Worm (Caenorhabditis elegans): ENCODE results near the gene slc-17.1.

slc-17.1 gene

DNA sequence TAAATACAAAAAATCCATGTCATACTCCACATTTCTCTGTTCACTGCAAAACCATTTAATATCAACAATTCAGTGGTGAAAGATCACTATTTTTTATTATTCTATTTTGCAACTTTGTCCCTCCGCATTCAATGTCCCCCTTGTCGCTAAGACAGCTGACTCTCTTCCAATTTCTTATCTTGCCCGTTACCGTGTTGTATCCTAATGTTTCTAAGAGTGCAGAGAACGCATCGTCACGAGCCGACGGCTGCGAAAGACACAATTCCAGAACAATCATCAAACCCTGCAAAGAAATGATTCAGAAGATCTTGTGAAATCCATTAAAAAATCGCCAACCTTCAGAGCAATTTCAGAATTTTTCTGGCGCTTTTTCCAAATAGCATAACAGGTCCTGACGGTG, 8.2 kb upstream of the slc-17.1 start (continued):
- TF ChIP-seq blmp-1 (tag; optimal IDR thresholded peaks at IDR 0.05; ENCODE audit: insufficient read depth) = no peak
- TF ChIP-seq nhr-25 (tag; optimal IDR thresholded peaks at IDR 0.05) = no peak
- no peak for TF ChIP-seq snpc-4 (tag; optimal IDR thresholded peaks at IDR 0.05)
- no peak for TF ChIP-seq nhr-6 (tag; optimal IDR thresholded peaks at IDR 0.05)
- TF ChIP-seq ceh-16 (tag; optimal IDR thresholded peaks at IDR 0.05) = no peak
- no peak for TF ChIP-seq nhr-77 (tag; optimal IDR thresholded peaks at IDR 0.05)
- no peak for TF ChIP-seq aly-2 (tag; optimal IDR thresholded peaks at IDR 0.05)
- no peak for TF ChIP-seq R02D3.7 (tag; optimal IDR thresholded peaks at IDR 0.05)
- peak; percentile 26 for TF ChIP-seq crh-2 (tag; optimal IDR thresholded peaks at IDR 0.05)
- TF ChIP-seq peb-1 (tag; optimal IDR thresholded peaks at IDR 0.05) = no peak
- TF ChIP-seq mab-5 (tag; optimal IDR thresholded peaks at IDR 0.05) = no peak
- TF ChIP-seq unc-39 (tag; optimal IDR thresholded peaks at IDR 0.05) = no peak
- no peak for TF ChIP-seq unc-62 (GFP tag; optimal IDR thresholded peaks at IDR 0.05)
- no peak for TF ChIP-seq zag-1 (tag; optimal IDR thresholded peaks at IDR 0.05)
- TF ChIP-seq sem-4 (tag; optimal IDR thresholded peaks at IDR 0.05) = no peak

- TF ChIP-seq ztf-1 (GFP tag; conservative IDR thresholded peaks at IDR 0.05) = no peak
- TF ChIP-seq nhr-129 (tag; optimal IDR thresholded peaks at IDR 0.05) = peak; percentile 29
- TF ChIP-seq sma-9 (GFP tag; optimal IDR thresholded peaks at IDR 0.05) = peak; percentile 88
- TF ChIP-seq sma-9 (tag; optimal IDR thresholded peaks at IDR 0.05) = no peak
- peak; percentile 61 for TF ChIP-seq F13H6.1 (tag; optimal IDR thresholded peaks at IDR 0.05)
- TF ChIP-seq skn-1 (tag; optimal IDR thresholded peaks at IDR 0.05) = no peak
- TF ChIP-seq crh-2 (tag; optimal IDR thresholded peaks at IDR 0.05) = peak; percentile 51
- TF ChIP-seq fos-1 (tag; optimal IDR thresholded peaks at IDR 0.05) = peak; percentile 52
These were observed 7.0 kb upstream of the slc-17.1 start for ce11 chrX:17471703-17472102.

DNA sequence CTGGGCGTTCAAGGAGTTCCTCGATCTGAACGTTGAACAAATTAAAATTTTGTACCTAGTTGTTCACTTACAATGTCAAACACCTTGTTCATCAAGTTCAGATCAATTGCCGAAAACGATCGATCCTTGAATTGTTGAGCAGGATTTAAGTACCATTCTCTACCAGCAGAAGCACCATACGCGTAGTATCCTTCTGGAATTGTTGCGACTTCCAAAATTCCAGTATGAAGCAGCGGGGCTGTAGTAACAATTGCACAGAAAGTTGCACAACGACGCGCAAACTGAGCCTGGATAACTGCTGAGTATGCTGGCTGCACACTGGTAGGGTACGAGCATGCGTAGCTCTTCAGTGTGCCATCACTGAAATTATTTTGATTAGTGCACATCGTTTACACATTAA, 3.8 kb upstream of the slc-17.1 start:
- TF ChIP-seq sma-9 (GFP tag; optimal IDR thresholded peaks at IDR 0.05) = no peak
- no peak for TF ChIP-seq sma-9 (tag; optimal IDR thresholded peaks at IDR 0.05)
- no peak for TF ChIP-seq nhr-6 (tag; optimal IDR thresholded peaks at IDR 0.05)
- no peak for TF ChIP-seq ceh-82 (tag; optimal IDR thresholded peaks at IDR 0.05)
- no peak for TF ChIP-seq ama-1 (optimal IDR thresholded peaks at IDR 0.05)
- no peak for TF ChIP-seq sem-4 (tag; optimal IDR thresholded peaks at IDR 0.05)
- TF ChIP-seq unc-39 (tag; optimal IDR thresholded peaks at IDR 0.05) = no peak
- no peak for TF ChIP-seq lin-39 (tag; optimal IDR thresholded peaks at IDR 0.05)
- TF ChIP-seq lin-13 (GFP tag; optimal IDR thresholded peaks at IDR 0.05) = no peak
- no peak for TF ChIP-seq Y55F3AM.14 (GFP tag; optimal IDR thresholded peaks at IDR 0.05)
- no peak for TF ChIP-seq lsy-2 (tag; optimal IDR thresholded peaks at IDR 0.05)
- no peak for TF ChIP-seq snpc-4 (tag; optimal IDR thresholded peaks at IDR 0.05)
- no peak for TF ChIP-seq gmeb-1 (tag; optimal IDR thresholded peaks at IDR 0.05)
- no peak for TF ChIP-seq zag-1 (tag; optimal IDR thresholded peaks at IDR 0.05)
- no peak for TF ChIP-seq nhr-25 (tag; optimal IDR thresholded peaks at IDR 0.05)
- no peak for TF ChIP-seq elt-1 (tag; optimal IDR thresholded peaks at IDR 0.05)
- TF ChIP-seq dmd-4 (tag; optimal IDR thresholded peaks at IDR 0.05) = no peak
- TF ChIP-seq fos-1 (tag; optimal IDR thresholded peaks at IDR 0.05) = no peak

DNA sequence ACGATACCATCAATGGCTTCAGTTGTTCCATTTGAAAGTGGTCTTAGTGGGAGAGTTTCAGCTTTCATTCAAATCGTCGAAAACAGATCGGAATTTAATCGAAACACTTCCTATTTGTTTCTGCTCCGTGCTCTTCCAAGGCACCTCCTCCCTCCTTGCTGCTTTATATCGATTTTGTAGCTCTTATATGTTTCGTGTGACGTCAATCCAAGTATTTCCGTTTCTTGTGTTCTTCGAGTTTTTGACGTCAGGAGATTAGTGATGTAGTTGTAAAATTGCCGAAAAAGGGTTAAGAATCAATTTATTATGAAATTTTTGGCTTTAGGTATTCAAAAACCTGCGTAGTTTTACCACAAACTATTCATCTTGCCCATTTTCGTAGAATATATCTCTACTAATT, 1.9 kb upstream of the slc-17.1 start, which contains the start of gene ZK54.3:
ZK54.3 (minus strand) TSS at position 391 of the 400 bp plus-strand sequence.
- no peak for TF ChIP-seq gmeb-1 (tag; optimal IDR thresholded peaks at IDR 0.05)
- peak; percentile 63 for TF ChIP-seq sma-9 (GFP tag; optimal IDR thresholded peaks at IDR 0.05)
- TF ChIP-seq sma-9 (tag; optimal IDR thresholded peaks at IDR 0.05) = no peak
- peak in 1 of 2 experiments; percentile 49 for TF ChIP-seq lsy-2 (tag; optimal IDR thresholded peaks at IDR 0.05)
- no peak for TF ChIP-seq ztf-1 (GFP tag; conservative IDR thresholded peaks at IDR 0.05)
- peak; percentile 93 for TF ChIP-seq unc-55 (GFP tag; optimal IDR thresholded peaks at IDR 0.05)
- peak; percentile 56 for TF ChIP-seq C34F6.9 (tag; optimal IDR thresholded peaks at IDR 0.05)
- TF ChIP-seq crh-2 (tag; optimal IDR thresholded peaks at IDR 0.05) = peak; percentile 43
- no peak for TF ChIP-seq ztf-4 (tag; optimal IDR thresholded peaks at IDR 0.05)

DNA sequence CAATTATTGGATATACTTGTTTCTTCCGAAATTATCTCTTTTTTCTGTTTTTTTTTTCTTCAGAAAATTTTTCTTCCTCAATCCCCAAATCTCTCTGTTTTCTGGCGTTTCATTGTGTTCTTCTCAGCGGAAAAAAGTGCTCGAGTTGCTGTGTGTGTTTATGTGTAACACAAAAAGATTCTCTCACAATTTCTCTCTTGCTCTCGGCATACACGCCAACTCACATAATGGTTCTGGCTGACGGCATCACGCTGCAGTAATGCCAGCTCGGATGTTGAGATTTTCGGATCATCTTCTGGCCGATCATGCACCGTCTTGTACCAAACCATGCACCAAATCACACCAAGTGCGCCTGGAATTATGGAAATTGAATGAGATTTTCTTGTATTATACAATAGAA, 2.7 kb downstream of the slc-17.1 start:
- no peak for TF ChIP-seq R02D3.7 (tag; optimal IDR thresholded peaks at IDR 0.05)
- peak; percentile 40 for TF ChIP-seq nhr-129 (tag; optimal IDR thresholded peaks at IDR 0.05)
- TF ChIP-seq nhr-25 (tag; optimal IDR thresholded peaks at IDR 0.05) = no peak
- TF ChIP-seq dmd-4 (tag; optimal IDR thresholded peaks at IDR 0.05) = no peak
- no peak for TF ChIP-seq zag-1 (tag; optimal IDR thresholded peaks at IDR 0.05)
- peak; percentile 21 for TF ChIP-seq C34F6.9 (tag; optimal IDR thresholded peaks at IDR 0.05)
- TF ChIP-seq Y55F3AM.14 (GFP tag; optimal IDR thresholded peaks at IDR 0.05) = no peak
- TF ChIP-seq nhr-23 (tag; optimal IDR thresholded peaks at IDR 0.05) = no peak
- no peak for TF ChIP-seq lin-11 (tag; optimal IDR thresholded peaks at IDR 0.05)

All from whole organism, L2 larva.